Worm (Caenorhabditis elegans): ENCODE results near the gene sdz-13.

The sdz-13 gene

DNA sequence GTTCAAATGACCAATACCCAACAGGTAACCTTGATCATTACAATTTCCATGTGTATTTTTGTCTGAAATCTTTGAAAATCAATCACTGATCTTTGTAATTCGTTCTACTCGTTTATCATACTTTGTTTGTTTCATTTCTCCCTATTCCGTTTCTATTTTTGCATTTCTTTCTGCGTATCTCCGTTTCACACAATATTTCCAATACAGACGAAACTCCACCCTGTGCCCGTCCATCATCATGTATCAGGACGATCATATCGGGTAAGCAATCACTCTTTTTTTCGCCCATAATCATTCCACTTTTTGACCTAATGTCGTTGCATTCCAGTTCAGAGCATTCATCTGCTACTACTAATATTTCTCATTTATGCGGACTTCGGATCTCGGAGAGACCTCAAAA lies 30.3 kb upstream of the sdz-13 start, which contains the start of gene pyk-2 (continued):
- no peak for TF ChIP-seq fos-1 (tag; optimal IDR thresholded peaks at IDR 0.05)
- TF ChIP-seq mxl-3 (GFP tag; optimal IDR thresholded peaks at IDR 0.05) = no peak
- TF ChIP-seq vab-7 (GFP tag; IDR thresholded peaks at IDR 0.05) = no peak
- TF ChIP-seq nhr-111 (GFP tag; optimal IDR thresholded peaks at IDR 0.05) = no peak
- peak; percentile 73 for TF ChIP-seq nhr-28 (tag; optimal IDR thresholded peaks at IDR 0.05)
- no peak for TF ChIP-seq nhr-42 (GFP tag; IDR thresholded peaks at IDR 0.05)
- TF ChIP-seq ctbp-1 (GFP tag; IDR thresholded peaks at IDR 0.05) = no peak
- no peak for TF ChIP-seq sdz-12 (GFP tag; optimal IDR thresholded peaks at IDR 0.05)
- TF ChIP-seq ztf-7 (tag; optimal IDR thresholded peaks at IDR 0.05) = no peak
- no peak for TF ChIP-seq zfp-2 (tag; optimal IDR thresholded peaks at IDR 0.05)
- no peak for TF ChIP-seq daf-8 (GFP tag; IDR thresholded peaks at IDR 0.05)
- no peak for TF ChIP-seq jun-1 (tag; optimal IDR thresholded peaks at IDR 0.05)
- TF ChIP-seq nhr-102 (tag; optimal IDR thresholded peaks at IDR 0.05) = no peak
- no peak for TF ChIP-seq zip-11 (GFP tag; IDR thresholded peaks at IDR 0.05)
- TF ChIP-seq php-3 (GFP tag; IDR thresholded peaks at IDR 0.05) = 0 out of 2 replicates have a peak, but pooled peaks have one; percentile 39
- no peak for TF ChIP-seq tag-97 (GFP tag; IDR thresholded peaks at IDR 0.05)
- TF ChIP-seq fkh-10 (GFP tag; optimal IDR thresholded peaks at IDR 0.05) = no peak
- TF ChIP-seq daf-16 (GFP tag; optimal IDR thresholded peaks at IDR 0.05) = no peak
- TF ChIP-seq daf-16 (tag; optimal IDR thresholded peaks at IDR 0.05) = peak; percentile 80
- TF ChIP-seq F44E2.7 (GFP tag; IDR thresholded peaks at IDR 0.05) = no peak
- TF ChIP-seq skn-1 (tag; optimal IDR thresholded peaks at IDR 0.05) = no peak
- peak; percentile 77 for TF ChIP-seq dve-1 (tag; optimal IDR thresholded peaks at IDR 0.05; ENCODE audit: insufficient read depth)
- no peak for TF ChIP-seq lsy-2 (tag; optimal IDR thresholded peaks at IDR 0.05)
- no peak for TF ChIP-seq daf-19 (GFP tag; conservative IDR thresholded peaks at IDR 0.05)
- TF ChIP-seq Y75B8A.6 (GFP tag; IDR thresholded peaks at IDR 0.05) = no peak
- no peak for TF ChIP-seq dpl-1 (GFP tag; optimal IDR thresholded peaks at IDR 0.05)
- no peak for TF ChIP-seq dmd-8 (GFP tag; IDR thresholded peaks at IDR 0.05)
- no peak for TF ChIP-seq unc-62 (GFP tag; optimal IDR thresholded peaks at IDR 0.05 in 1 of 2)
- TF ChIP-seq unc-62 (tag; optimal IDR thresholded peaks at IDR 0.05) = no peak
- TF ChIP-seq saeg-2 (GFP tag; IDR thresholded peaks at IDR 0.05) = no peak
- no peak for TF ChIP-seq madf-5 (GFP tag; IDR thresholded peaks at IDR 0.05)
- TF ChIP-seq egl-43 (GFP tag; IDR thresholded peaks at IDR 0.05) = no peak
- TF ChIP-seq T20F7.1 (GFP tag; optimal IDR thresholded peaks at IDR 0.05) = peak; percentile 36
- TF ChIP-seq dmd-6 (GFP tag; IDR thresholded peaks at IDR 0.05) = no peak; the same call in none of the 2 replicates
- no peak for TF ChIP-seq Y105C5A.15 (GFP tag; IDR thresholded peaks at IDR 0.05)
- TF ChIP-seq spr-1 (tag; optimal IDR thresholded peaks at IDR 0.05) = no peak
- TF ChIP-seq nhr-10 (tag; optimal IDR thresholded peaks at IDR 0.05) = no peak
- no peak for TF ChIP-seq ceh-32 (tag; optimal IDR thresholded peaks at IDR 0.05; ENCODE audit: poor library complexity)
- TF ChIP-seq ztf-11 (tag; optimal IDR thresholded peaks at IDR 0.05) = no peak
- no peak for TF ChIP-seq lin-29 (GFP tag; IDR thresholded peaks at IDR 0.05)
- TF ChIP-seq egl-27 (tag; optimal IDR thresholded peaks at IDR 0.05) = no peak
- TF ChIP-seq aly-2 (tag; optimal IDR thresholded peaks at IDR 0.05) = no peak
- TF ChIP-seq R02D3.7 (tag; optimal IDR thresholded peaks at IDR 0.05) = no peak
- TF ChIP-seq zfp-3 (GFP tag; conservative IDR thresholded peaks at IDR 0.05) = no peak
- no peak for TF ChIP-seq nhr-25 (tag; optimal IDR thresholded peaks at IDR 0.05; ENCODE audit: borderline replicate concordance, insufficient read depth)
- no peak for TF ChIP-seq lir-3 (tag; optimal IDR thresholded peaks at IDR 0.05)
- no peak for TF ChIP-seq set-16 (GFP tag; IDR thresholded peaks at IDR 0.05)
- TF ChIP-seq arid-1 (GFP tag; conservative IDR thresholded peaks at IDR 0.05) = no peak
- no peak for TF ChIP-seq gei-8 (GFP tag; optimal IDR thresholded peaks at IDR 0.05)
- no peak for TF ChIP-seq ceh-82 (tag; optimal IDR thresholded peaks at IDR 0.05)
- TF ChIP-seq zip-2 (tag; optimal IDR thresholded peaks at IDR 0.05) = no peak
- TF ChIP-seq lin-38 (GFP tag; IDR thresholded peaks at IDR 0.05) = no peak
- TF ChIP-seq D1046.2 (GFP tag; IDR thresholded peaks at IDR 0.05) = no peak

Measured in whole organism, L4 larva.